Fruit fly (Drosophila melanogaster) whole organism, embryonic: ENCODE measurements around the gene CG13032.
A peak's percentile ranks its signal among the peaks of the same experiment; 100 is the strongest.

ENCODE experiments used
- ATbp ChIP-seq: fragments of 200-800 bp; sonication (Bioruptor generic); optimal IDR thresholded peaks from 2 replicates; lab custom pipeline; 2017; ENCODE audit warnings: missing biosample characterization, mild to moderate bottlenecking, missing genetic modification characterization, missing genetic modification reagents
- Bgb ChIP-seq: fragments of 200-800 bp; sonication (Bioruptor generic); IDR thresholded peaks from 2 replicates; pipeline ENCODE4 v1.3.6; 2022; ENCODE audit warnings: missing biosample characterization, missing genetic modification characterization; ENCODE audit not compliant: partially characterized antibody
- C15 ChIP-seq: fragments of 200-800 bp; sonication (Bioruptor generic); IDR thresholded peaks from 3 replicates; pipeline ENCODE4 v1.3.6; 2022; ENCODE audit warnings: missing biosample characterization, missing genetic modification characterization
- CG10366 ChIP-seq: fragments of 200-800 bp; sonication (Bioruptor generic); IDR thresholded peaks from 2 replicates; pipeline ENCODE4 v1.3.6; 2022; ENCODE audit warnings: missing biosample characterization, missing genetic modification characterization
- CG10543 ChIP-seq: fragments of 200-800 bp; sonication (Bioruptor generic); optimal IDR thresholded peaks from 3 replicates; lab custom pipeline; 2017; ENCODE audit warnings: missing biosample characterization, mild to moderate bottlenecking, missing genetic modification characterization, moderate library complexity
- CG11247 ChIP-seq: fragments of 200-800 bp; sonication (Bioruptor generic); IDR thresholded peaks from 2 replicates; pipeline ENCODE4 v1.3.6; 2022; ENCODE audit warnings: missing biosample characterization, missing genetic modification characterization
- CG11504 ChIP-seq: fragments of 200-800 bp; sonication (Bioruptor generic); optimal IDR thresholded peaks from 3 replicates; lab custom pipeline; 2019; ENCODE audit warnings: missing biosample characterization, mild to moderate bottlenecking, missing genetic modification characterization, moderate library complexity
- CG11723 ChIP-seq: fragments of 200-800 bp; sonication (Bioruptor generic); optimal IDR thresholded peaks from 2 replicates; lab custom pipeline; 2017; ENCODE audit warnings: missing biosample characterization, mild to moderate bottlenecking, missing genetic modification characterization
- CG13894 ChIP-seq: fragments of 200-800 bp; sonication (Bioruptor generic); optimal IDR thresholded peaks from 3 replicates; lab custom pipeline; 2018; ENCODE audit warnings: missing biosample characterization, mild to moderate bottlenecking, missing genetic modification characterization, moderate library complexity
- CG15479 ChIP-seq: fragments of 200-800 bp; sonication (Bioruptor generic); optimal IDR thresholded peaks from 3 replicates; lab custom pipeline; 2019; ENCODE audit warnings: missing biosample characterization, mild to moderate bottlenecking, missing genetic modification characterization, moderate library complexity
- CG1792 ChIP-seq: fragments of 200-800 bp; sonication (Bioruptor generic); optimal IDR thresholded peaks from 2 replicates; lab custom pipeline; 2016; ENCODE audit warnings: missing biosample characterization, missing genetic modification characterization
- CG18764 ChIP-seq: fragments of 200-800 bp; sonication (Bioruptor generic); optimal IDR thresholded peaks from 3 replicates; lab custom pipeline; 2016; ENCODE audit warnings: missing biosample characterization, missing genetic modification characterization
- CG30403 ChIP-seq: fragments of 200-800 bp; sonication (Bioruptor generic); optimal IDR thresholded peaks from 3 replicates; lab custom pipeline; 2016; ENCODE audit warnings: missing biosample characterization, missing genetic modification characterization
- CG32772 ChIP-seq: fragments of 200-800 bp; sonication (Bioruptor generic); IDR thresholded peaks from 2 replicates; pipeline ENCODE4 v1.3.6; 2022; ENCODE audit warnings: missing biosample characterization, missing genetic modification characterization
- CG43689 ChIP-seq: fragments of 200-800 bp; sonication (Bioruptor generic); IDR thresholded peaks from 2 replicates; pipeline ENCODE4 v1.3.6; 2022; ENCODE audit warnings: missing biosample characterization, missing genetic modification characterization
- CG4854 ChIP-seq: fragments of 200-800 bp; sonication (Bioruptor generic); optimal IDR thresholded peaks from 2 replicates; lab custom pipeline; 2016; ENCODE audit warnings: missing biosample characterization, missing genetic modification characterization, inconsistent platforms
- CG6813 ChIP-seq: fragments of 200-800 bp; sonication (Bioruptor generic); optimal IDR thresholded peaks from 2 replicates; lab custom pipeline; 2017; ENCODE audit warnings: missing biosample characterization, missing genetic modification characterization, mild to moderate bottlenecking, moderate library complexity, missing genetic modification reagents
- CG8089 ChIP-seq: fragments of 200-800 bp; sonication (Bioruptor generic); optimal IDR thresholded peaks from 3 replicates; lab custom pipeline; 2016; ENCODE audit warnings: missing biosample characterization, missing genetic modification characterization
- CG8924 ChIP-seq: fragments of 200-800 bp; optimal IDR thresholded peaks from 3 replicates; lab custom pipeline; 2019; ENCODE audit warnings: missing biosample characterization, mild to moderate bottlenecking, missing genetic modification characterization, moderate library complexity
- Dip3 ChIP-seq: fragments of 200-800 bp; sonication (Bioruptor generic); optimal IDR thresholded peaks from 3 replicates; lab custom pipeline; 2016; ENCODE audit warnings: missing biosample characterization, missing genetic modification characterization
- Doc2 ChIP-seq: fragments of 200-800 bp; sonication (Bioruptor generic); IDR thresholded peaks from 2 replicates; pipeline ENCODE4 v1.3.6; 2022; ENCODE audit warnings: missing biosample characterization, missing genetic modification characterization
- Eip74EF ChIP-seq, 2 experiments: fragments of 200-800 bp in 1 of 2; fragments of >200 bp in 1 of 2; sonication (Bioruptor generic) in 1 of 2; optimal IDR thresholded peaks; 2 replicates each; lab custom pipeline; 2017 to 2019; ENCODE audit warnings: missing biosample characterization in 2 of 2, missing genetic modification characterization in 2 of 2, mild to moderate bottlenecking in 1 of 2, moderate library complexity in 1 of 2
- Ets65A ChIP-seq: fragments of 200-800 bp; sonication (Bioruptor generic); peaks from one replicate; lab custom pipeline; 2016; ENCODE audit warnings: missing biosample characterization, missing genetic modification characterization
- H15 ChIP-seq: fragments of 200-800 bp; sonication (Bioruptor generic); IDR thresholded peaks from 3 replicates; pipeline ENCODE4 v1.3.6; 2022; ENCODE audit warnings: missing biosample characterization, missing genetic modification characterization
- HLH3B ChIP-seq: fragments of 200-800 bp; sonication (Bioruptor generic); IDR thresholded peaks from 2 replicates; pipeline ENCODE4 v1.3.6; 2022; ENCODE audit warnings: missing biosample characterization, missing genetic modification characterization
- HmgZ ChIP-seq: fragments of 200-800 bp; sonication (Bioruptor generic); optimal IDR thresholded peaks from 2 replicates; lab custom pipeline; 2018; ENCODE audit warnings: missing biosample characterization, mild to moderate bottlenecking, missing genetic modification characterization
- Hr51 ChIP-seq, 2 experiments: fragments of 200-800 bp; sonication (Bioruptor generic); optimal IDR thresholded peaks; 2 replicates in 1 of 2; 3 replicates in 1 of 2; lab custom pipeline; 2016 to 2018; ENCODE audit warnings: missing biosample characterization in 2 of 2, missing genetic modification characterization in 2 of 2, mild to moderate bottlenecking in 1 of 2, moderate library complexity in 1 of 2
- MBD-R2 ChIP-seq: fragments of 200-800 bp; sonication (Bioruptor generic); IDR thresholded peaks from 2 replicates; pipeline ENCODE4 v1.3.6; 2022; ENCODE audit warnings: missing biosample characterization, missing genetic modification characterization
- Mrtf ChIP-seq: fragments of 200-800 bp; sonication (Bioruptor generic); IDR thresholded peaks from 3 replicates; pipeline ENCODE4 v1.3.6; 2022; ENCODE audit warnings: missing biosample characterization, missing genetic modification characterization
- ac ChIP-seq: fragments of 200-800 bp; sonication (Bioruptor generic); optimal IDR thresholded peaks from 3 replicates; lab custom pipeline; 2017; ENCODE audit warnings: missing biosample characterization, mild to moderate bottlenecking, missing genetic modification characterization
- bbx ChIP-seq: fragments of 200-800 bp; sonication (Bioruptor generic); IDR thresholded peaks from 2 replicates; pipeline ENCODE4 v1.3.6; 2022; ENCODE audit warnings: missing biosample characterization, missing genetic modification characterization; ENCODE audit not compliant: partially characterized antibody
- bigmax ChIP-seq: fragments of 200-800 bp; sonication (Bioruptor generic); optimal IDR thresholded peaks from 2 replicates; lab custom pipeline; 2018; ENCODE audit warnings: missing biosample characterization, mild to moderate bottlenecking, missing genetic modification characterization
- caup ChIP-seq: fragments of 200-800 bp; sonication (Bioruptor generic); optimal IDR thresholded peaks from 3 replicates; lab custom pipeline; 2017; ENCODE audit warnings: missing biosample characterization, mild to moderate bottlenecking, missing genetic modification characterization, moderate library complexity; ENCODE audit not compliant: severe bottlenecking
- esg ChIP-seq: fragments of 200-800 bp; sonication (Bioruptor generic); conservative IDR thresholded peaks from 2 replicates; pipeline ENCODE4 v1.3.6; 2022; ENCODE audit warnings: missing biosample characterization, missing genetic modification characterization
- fu2 ChIP-seq: fragments of 200-800 bp; sonication (Bioruptor generic); optimal IDR thresholded peaks from 2 replicates; lab custom pipeline; 2016; ENCODE audit warnings: missing biosample characterization, missing genetic modification characterization
- insv ChIP-seq, 2 experiments: fragments of 200-800 bp; sonication (Bioruptor generic); optimal IDR thresholded peaks; 3 replicates each; lab custom pipeline; 2016 to 2018; ENCODE audit warnings: missing biosample characterization in 2 of 2, missing genetic modification characterization in 2 of 2
- jumu ChIP-seq: fragments of 200-800 bp; sonication (Bioruptor generic); optimal IDR thresholded peaks from 3 replicates; lab custom pipeline; 2016; ENCODE audit warnings: missing biosample characterization, missing genetic modification characterization
- klu ChIP-seq: fragments of 200-800 bp; sonication (Bioruptor generic); IDR thresholded peaks from 2 replicates; pipeline ENCODE4 v1.3.6; 2022; ENCODE audit warnings: missing biosample characterization, missing genetic modification characterization
- lab ChIP-seq: fragments of 200-800 bp; sonication (Bioruptor generic); optimal IDR thresholded peaks from 3 replicates; lab custom pipeline; 2017; ENCODE audit warnings: missing biosample characterization, missing genetic modification characterization, mild to moderate bottlenecking, moderate library complexity, missing genetic modification reagents
- lov ChIP-seq, 2 experiments: fragments of 200-800 bp in 1 of 2; fragments of >200 bp in 1 of 2; sonication (Bioruptor generic) in 1 of 2; IDR thresholded peaks in 1 of 2; optimal IDR thresholded peaks in 1 of 2; 2 replicates in 1 of 2; 3 replicates in 1 of 2; pipeline versions ENCODE4 v1.3.6 to Lab custom; 2017 to 2022; ENCODE audit warnings: missing biosample characterization in 1 of 2, missing genetic modification characterization in 1 of 2
- psq ChIP-seq: fragments of 200-800 bp; sonication (Bioruptor generic); optimal IDR thresholded peaks from 2 replicates; lab custom pipeline; 2017; ENCODE audit warnings: missing biosample characterization, missing genetic modification characterization
- repo ChIP-seq: fragments of 200-800 bp; sonication (Bioruptor generic); optimal IDR thresholded peaks from 2 replicates; lab custom pipeline; 2016; ENCODE audit warnings: missing biosample characterization, missing genetic modification characterization
- sc ChIP-seq, 3 experiments: fragments of >200 bp in 2 of 3; fragments of 200-800 bp in 1 of 3; sonication (Bioruptor generic) in 1 of 3; optimal IDR thresholded peaks; 2 replicates in 2 of 3; 3 replicates in 1 of 3; lab custom pipeline; 2017; ENCODE audit warnings: mild to moderate bottlenecking in 1 of 3, missing biosample characterization in 1 of 3, missing genetic modification characterization in 1 of 3, missing genetic modification reagents in 1 of 3
- seq ChIP-seq: fragments of 200-800 bp; sonication (Bioruptor generic); IDR thresholded peaks from 2 replicates; pipeline ENCODE4 v1.3.6; 2022; ENCODE audit warnings: missing biosample characterization, missing genetic modification characterization
- unc-4 ChIP-seq: fragments of 200-800 bp; sonication (Bioruptor generic); IDR thresholded peaks from 2 replicates; pipeline ENCODE4 v1.3.6; 2022; ENCODE audit warnings: missing biosample characterization, missing genetic modification characterization; ENCODE audit not compliant: partially characterized antibody
- usp ChIP-seq: fragments of >200 bp; optimal IDR thresholded peaks from 2 replicates; lab custom pipeline; 2017; ENCODE audit warnings: missing biosample characterization, missing genetic modification characterization
- zen ChIP-seq: fragments of 200-800 bp; sonication (Bioruptor generic); optimal IDR thresholded peaks from 3 replicates; lab custom pipeline; 2018; ENCODE audit warnings: missing biosample characterization, mild to moderate bottlenecking, missing genetic modification characterization, moderate library complexity

Gene CG13032

dm6 chr3L:16711430-16712228, 37.9 kb downstream of the CG13032 start, which contains the start of the genes CG43954, Lasp and Dab (continued):
- TF ChIP-seq HLH3B = no peak; the same call in 1 of the 2 replicates
- no peak for TF ChIP-seq fu2 (GFP tag; lab: Kevin White, UChicago)
- TF ChIP-seq CG4854 (GFP tag; lab: Kevin White, UChicago) = no peak
- peak; percentile 56 for TF ChIP-seq lab (GFP tag; lab: Kevin White, UChicago)
- TF ChIP-seq ac (GFP tag; lab: Kevin White, UChicago) = peak; percentile 18
- TF ChIP-seq usp (GFP tag; lab: Kevin White, UChicago) = no peak
- peak; percentile 8 for TF ChIP-seq psq (GFP tag; lab: Kevin White, UChicago)
- no peak for TF ChIP-seq ATbp (GFP tag; lab: Kevin White, UChicago)
- no peak for TF ChIP-seq MBD-R2 (GFP tag; lab: Robert Waterston, UW)
- peak; percentile 17; the same call in 1 of the 2 replicates for TF ChIP-seq CG10366 (GFP tag; lab: Robert Waterston, UW)
- no peak for TF ChIP-seq CG43689 (GFP tag; lab: Robert Waterston, UW)
- TF ChIP-seq CG30403 = peak; percentile 29
- no peak for TF ChIP-seq H15 (GFP tag; lab: Robert Waterston, UW)
- no peak for TF ChIP-seq zen (tag; lab: Kevin White, UChicago)
- TF ChIP-seq Eip74EF (GFP tag; optimal IDR thresholded peaks at IDR 0.05; lab: Kevin White, UChicago) = peak in 1 of 2 experiments; percentile 49
- peak in 1 of 2 experiments; percentile 23 for TF ChIP-seq insv (GFP tag; optimal IDR thresholded peaks at IDR 0.05; lab: Kevin White, UChicago)
- peak; percentile 60 for TF ChIP-seq CG10543 (GFP tag; lab: Kevin White, UChicago)
- TF ChIP-seq C15 (GFP tag; lab: Robert Waterston, UW) = no peak
- TF ChIP-seq CG32772 (GFP tag; lab: Robert Waterston, UW) = no peak
- peak; percentile 47 for TF ChIP-seq CG11504 (tag; lab: Kevin White, UChicago)
- TF ChIP-seq bbx (GFP tag; lab: Robert Waterston, UW) = peak; percentile 56
- peak; percentile 15 for TF ChIP-seq repo (GFP tag; lab: Kevin White, UChicago)
- TF ChIP-seq HmgZ = peak; percentile 51
- TF ChIP-seq CG13894 = peak; percentile 43
- TF ChIP-seq seq (GFP tag; lab: Robert Waterston, UW) = peak; percentile 32; the same call in 1 of the 2 replicates
- no peak; the same call in none of the 2 replicates for TF ChIP-seq unc-4 (GFP tag; lab: Robert Waterston, UW)
- no peak for TF ChIP-seq esg (GFP tag; lab: Robert Waterston, UW)
- TF ChIP-seq CG11723 (GFP tag; lab: Kevin White, UChicago) = peak; percentile 3
- peak; percentile 87 for TF ChIP-seq CG15479 (GFP tag; lab: Kevin White, UChicago)
- TF ChIP-seq caup (GFP tag; lab: Kevin White, UChicago) = peak; percentile 24
- peak; percentile 37 for TF ChIP-seq CG8924
- no peak for TF ChIP-seq CG1792 (GFP tag; lab: Kevin White, UChicago)
- no peak for TF ChIP-seq CG6813 (GFP tag; lab: Kevin White, UChicago)
- TF ChIP-seq CG18764 = no peak
- no peak for TF ChIP-seq Ets65A (GFP tag; lab: Kevin White, UChicago)
- TF ChIP-seq Bgb = peak; percentile 68
- TF ChIP-seq bigmax (GFP tag; lab: Kevin White, UChicago) = no peak
- TF ChIP-seq klu = no peak
- no peak for TF ChIP-seq Dip3
- TF ChIP-seq Doc2 = no peak
- TF ChIP-seq CG11247 (GFP tag; lab: Robert Waterston, UW) = peak; percentile 57
- no peak for TF ChIP-seq jumu
- peak; percentile 25 for TF ChIP-seq CG8089 (GFP tag; lab: Kevin White, UChicago)
- no peak for TF ChIP-seq Mrtf (GFP tag; lab: Robert Waterston, UW)
- no peak for TF ChIP-seq sc (optimal IDR thresholded peaks at IDR 0.05; lab: Kevin White, UChicago)
- no peak for TF ChIP-seq sc (GFP tag; optimal IDR thresholded peaks at IDR 0.05; lab: Kevin White, UChicago)
- peak; percentile 12 to 24 for TF ChIP-seq Hr51 (GFP tag; optimal IDR thresholded peaks at IDR 0.05; lab: Kevin White, UChicago)
- no peak for TF ChIP-seq lov (optimal IDR thresholded peaks at IDR 0.05; lab: Kevin White, UChicago)
- 0 out of 3 replicates have a peak, but pooled peaks have one; percentile 40 for TF ChIP-seq lov (GFP tag; IDR thresholded peaks at IDR 0.05; lab: Robert Waterston, UW)
